Worm (Caenorhabditis elegans): ENCODE results near the gene bcl-7.

bcl-7 gene

DNA sequence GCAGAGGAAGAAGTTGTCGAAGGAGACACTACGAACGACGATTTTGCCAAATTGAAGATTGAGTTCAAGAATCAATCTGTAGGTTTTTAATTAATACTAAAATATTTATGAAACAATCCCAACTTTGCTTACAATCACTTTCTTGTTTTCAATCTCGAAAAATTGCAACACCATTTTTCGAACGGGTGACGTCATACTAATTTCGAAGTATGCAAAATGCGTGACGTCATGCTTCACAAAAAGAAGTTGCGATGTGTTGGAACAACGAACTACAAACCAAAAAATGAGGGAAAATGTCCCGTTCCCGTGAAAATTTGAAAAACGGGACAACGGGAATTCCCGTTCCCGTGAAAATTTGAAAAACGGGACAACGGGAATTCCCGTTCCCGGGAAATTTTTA is 41.8 kb downstream of the bcl-7 start:
- TF ChIP-seq aly-2 (tag; optimal IDR thresholded peaks at IDR 0.05) (no peak), lin-1 (GFP tag; IDR thresholded peaks at IDR 0.05) (no peak), fos-1 (tag; optimal IDR thresholded peaks at IDR 0.05) (no peak), Y48G9A.11 (GFP tag; IDR thresholded peaks at IDR 0.05) (no peak), hif-1 (tag; optimal IDR thresholded peaks at IDR 0.05) (no peak), D1046.2 (GFP tag; IDR thresholded peaks at IDR 0.05) (no peak), aha-1 (tag) (no peak), unc-62 (GFP tag; optimal IDR thresholded peaks at IDR 0.05 in 1 of 2) (no peak), unc-62 (tag; optimal IDR thresholded peaks at IDR 0.05) (no peak), spr-3 (GFP tag; optimal IDR thresholded peaks at IDR 0.05) (no peak), cey-2 (tag; optimal IDR thresholded peaks at IDR 0.05; ENCODE audit: borderline replicate concordance, insufficient read depth) (no peak)

DNA sequence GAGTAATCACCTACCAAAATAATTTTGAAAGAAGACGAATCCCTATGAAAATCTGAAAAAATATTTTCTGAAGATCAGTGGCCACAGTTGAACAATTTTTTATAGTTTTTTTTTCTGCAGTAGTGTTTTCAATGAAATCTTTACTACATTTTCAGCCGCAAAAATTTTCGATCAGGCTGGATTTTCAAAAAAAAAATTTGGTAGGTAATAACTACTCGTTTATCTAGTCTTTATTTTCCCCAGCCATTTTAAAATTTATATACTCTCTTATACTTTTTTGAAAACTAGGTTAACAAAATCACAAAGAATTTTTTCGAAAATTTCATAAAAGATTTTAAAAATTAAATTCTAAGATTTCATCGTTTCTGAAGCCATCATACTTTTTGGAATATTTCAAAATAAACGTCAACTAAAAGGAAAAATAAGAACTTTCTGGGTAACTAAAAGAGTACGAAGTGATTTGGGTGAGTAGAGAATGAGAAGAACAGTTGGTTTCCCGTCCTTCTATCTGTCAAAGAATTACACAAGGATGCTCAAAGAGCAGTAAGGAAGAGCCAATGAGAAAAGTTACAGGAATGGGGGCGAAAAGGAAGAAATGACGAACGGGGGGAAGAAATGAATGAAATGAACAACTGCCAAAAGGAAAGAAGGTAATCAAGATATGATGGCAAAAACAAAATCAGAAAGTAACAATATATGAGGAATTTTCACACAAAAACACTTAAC is 49.3 kb downstream of the bcl-7 start, which contains the start of gene mlp-1:
Gene mlp-1 (minus strand): TSS at position 51 of the 726 bp plus-strand sequence.
- TF ChIP-seq nhr-6 (tag; optimal IDR thresholded peaks at IDR 0.05) (no peak), nhr-11 (tag; optimal IDR thresholded peaks at IDR 0.05) (no peak), ces-1 (GFP tag; optimal IDR thresholded peaks at IDR 0.05) (no peak), D1046.2 (GFP tag; IDR thresholded peaks at IDR 0.05) (no peak), hlh-30 (tag; optimal IDR thresholded peaks at IDR 0.05; ENCODE audit: insufficient read depth) (no peak), ceh-20 (GFP tag; IDR thresholded peaks at IDR 0.05) (no peak), lin-1 (GFP tag; IDR thresholded peaks at IDR 0.05) (no peak), sdz-12 (GFP tag; optimal IDR thresholded peaks at IDR 0.05) (no peak), snpc-4 (tag; optimal IDR thresholded peaks at IDR 0.05) (no peak), jun-1 (tag; optimal IDR thresholded peaks at IDR 0.05) (no peak), mdt-29 (GFP tag; IDR thresholded peaks at IDR 0.05) (no peak), mxl-3 (GFP tag; optimal IDR thresholded peaks at IDR 0.05) (no peak), cey-2 (tag; optimal IDR thresholded peaks at IDR 0.05; ENCODE audit: borderline replicate concordance, insufficient read depth) (no peak), madf-9 (GFP tag; conservative IDR thresholded peaks at IDR 0.05) (no peak), dmd-8 (GFP tag; IDR thresholded peaks at IDR 0.05) (no peak), ceh-62 (tag; optimal IDR thresholded peaks at IDR 0.05) (no peak), hmg-1.1 (GFP tag; IDR thresholded peaks at IDR 0.05) (no peak), egl-43 (GFP tag; IDR thresholded peaks at IDR 0.05) (no peak), F26F4.8 (GFP tag; conservative IDR thresholded peaks at IDR 0.05) (no peak), Y5F2A.4 (GFP tag; optimal IDR thresholded peaks at IDR 0.05) (no peak)

DNA sequence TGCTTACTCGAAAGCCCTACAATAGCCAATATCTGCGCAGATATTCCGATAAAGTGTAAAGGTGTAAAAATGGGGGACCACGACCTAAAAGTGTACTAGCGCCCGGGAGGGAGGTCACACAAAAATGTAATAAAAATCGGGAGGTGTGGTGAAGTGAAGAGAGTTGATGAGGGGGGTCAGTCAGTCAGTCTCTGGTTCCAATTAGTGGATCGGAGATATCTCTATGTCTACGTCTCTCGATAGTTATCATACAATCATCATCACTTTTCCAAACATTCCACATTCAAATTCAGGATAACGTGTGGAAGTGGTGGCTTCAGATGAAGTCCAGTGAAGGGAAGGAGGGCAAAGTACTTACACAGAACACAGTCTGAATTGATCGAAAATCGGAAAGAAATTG is 50.1 kb downstream of the bcl-7 start:
- TF ChIP-seq ztf-7 (tag; optimal IDR thresholded peaks at IDR 0.05): no peak
- no peak for TF ChIP-seq fos-1 (tag; optimal IDR thresholded peaks at IDR 0.05)
- no peak for TF ChIP-seq nhr-6 (tag; optimal IDR thresholded peaks at IDR 0.05)
- no peak for TF ChIP-seq Y105C5A.15 (GFP tag; IDR thresholded peaks at IDR 0.05)
- TF ChIP-seq F44E2.7 (GFP tag; IDR thresholded peaks at IDR 0.05): no peak
- no peak for TF ChIP-seq cey-2 (tag; optimal IDR thresholded peaks at IDR 0.05; ENCODE audit: borderline replicate concordance, insufficient read depth)
- no peak for TF ChIP-seq tra-1 (GFP tag; IDR thresholded peaks at IDR 0.05)
- TF ChIP-seq T26A8.4 (GFP tag; IDR thresholded peaks at IDR 0.05): no peak
- no peak for TF ChIP-seq unc-39 (tag; optimal IDR thresholded peaks at IDR 0.05)
- no peak for TF ChIP-seq pha-4 (GFP tag; IDR thresholded peaks at IDR 0.05)
- TF ChIP-seq pha-4 (tag; optimal IDR thresholded peaks at IDR 0.05): no peak
- TF ChIP-seq mdl-1 (tag; optimal IDR thresholded peaks at IDR 0.05): no peak
- no peak for TF ChIP-seq lin-39 (tag; optimal IDR thresholded peaks at IDR 0.05)

Measured in whole organism, L4 larva.